Fruit fly (Drosophila melanogaster): Measurements from ENCODE around the gene CG7402.

dm6 chr3L:17921462-17921861 is 34.0 kb downstream of the CG7402 start:
- no peak for TF ChIP-seq Abd-B (GFP tag; optimal IDR thresholded peaks at IDR 0.05)
- no peak for TF ChIP-seq Hr83 (GFP tag; optimal IDR thresholded peaks at IDR 0.05; ENCODE audit: poor library complexity, severe bottlenecking)
- no peak for TF ChIP-seq Sp1 (GFP tag; optimal IDR thresholded peaks at IDR 0.05)
